Fruit fly (Drosophila melanogaster) whole organism, embryonic: ENCODE results near the gene CG4576.

Experiments
- Abd-B ChIP-seq: fragments of 200-800 bp; sonication (Bioruptor generic); optimal IDR thresholded peaks from 2 replicates; lab custom pipeline; 2018; ENCODE audit warnings: missing biosample characterization, mild to moderate bottlenecking, missing genetic modification characterization, moderate library complexity
- Awh ChIP-seq: fragments of 200-800 bp; sonication (Bioruptor generic); IDR thresholded peaks from 2 replicates; pipeline ENCODE4, ENCODE4 v1.3.6; 2022; ENCODE audit warnings: missing biosample characterization, missing genetic modification characterization
- B-H1 ChIP-seq: fragments of 200-800 bp; sonication (Bioruptor generic); IDR thresholded peaks from 3 replicates; pipeline ENCODE4 v1.3.6; 2022; ENCODE audit warnings: missing biosample characterization, missing genetic modification characterization
- CG10431 ChIP-seq: fragments of 200-800 bp; sonication (Bioruptor generic); optimal IDR thresholded peaks from 3 replicates; lab custom pipeline; 2018; ENCODE audit warnings: missing biosample characterization, mild to moderate bottlenecking, missing genetic modification characterization
- CG11560 ChIP-seq: fragments of 200-800 bp; sonication (Bioruptor generic); IDR thresholded peaks from 3 replicates; pipeline ENCODE4 v1.3.6; 2022; ENCODE audit warnings: missing biosample characterization, missing genetic modification characterization
- CG14965 ChIP-seq: fragments of 200-800 bp; sonication (Bioruptor generic); optimal IDR thresholded peaks from 2 replicates; lab custom pipeline; 2016; ENCODE audit warnings: missing biosample characterization, missing genetic modification characterization, borderline replicate concordance
- CG16779 ChIP-seq: fragments of 200-800 bp; sonication (Bioruptor generic); IDR thresholded peaks from 2 replicates; pipeline ENCODE4 v1.3.6; 2022; ENCODE audit warnings: missing biosample characterization, missing genetic modification characterization
- CG31365 ChIP-seq: fragments of 200-800 bp; sonication (Bioruptor generic); optimal IDR thresholded peaks from 2 replicates; lab custom pipeline; 2018; ENCODE audit warnings: missing biosample characterization, mild to moderate bottlenecking, missing genetic modification characterization
- CG32532 ChIP-seq: fragments of 200-800 bp; sonication (Bioruptor generic); IDR thresholded peaks from 2 replicates; pipeline ENCODE4 v1.3.6; 2022; ENCODE audit warnings: missing biosample characterization, missing genetic modification characterization
- CG3281 ChIP-seq: fragments of 200-800 bp; sonication (Bioruptor generic); optimal IDR thresholded peaks from 3 replicates; lab custom pipeline; 2017; ENCODE audit warnings: missing biosample characterization, mild to moderate bottlenecking, missing genetic modification characterization
- CG6689 ChIP-seq: fragments of 200-800 bp; sonication (Bioruptor generic); IDR thresholded peaks from 2 replicates; pipeline ENCODE4 v1.3.6; 2022; ENCODE audit warnings: missing biosample characterization, missing genetic modification characterization
- CG6791 ChIP-seq: fragments of 200-800 bp; sonication (Bioruptor generic); IDR thresholded peaks from 3 replicates; pipeline ENCODE4 v1.3.6; 2022; ENCODE audit warnings: missing biosample characterization, missing genetic modification characterization; ENCODE audit not compliant: partially characterized antibody
- CG8478 ChIP-seq: fragments of >200 bp; optimal IDR thresholded peaks from 2 replicates; lab custom pipeline; 2018
- Doc2 ChIP-seq: fragments of 200-800 bp; sonication (Bioruptor generic); IDR thresholded peaks from 2 replicates; pipeline ENCODE4 v1.3.6; 2022; ENCODE audit warnings: missing biosample characterization, missing genetic modification characterization
- Doc3 ChIP-seq: fragments of 200-800 bp; sonication (Bioruptor generic); IDR thresholded peaks from 3 replicates; pipeline ENCODE4 v1.3.6; 2022; ENCODE audit warnings: missing biosample characterization, missing genetic modification characterization; ENCODE audit not compliant: partially characterized antibody
- Eip74EF ChIP-seq, 2 experiments: fragments of 200-800 bp in 1 of 2; fragments of >200 bp in 1 of 2; sonication (Bioruptor generic) in 1 of 2; optimal IDR thresholded peaks; 2 replicates each; lab custom pipeline; 2017 to 2019; ENCODE audit warnings: missing biosample characterization in 2 of 2, missing genetic modification characterization in 2 of 2, mild to moderate bottlenecking in 1 of 2, moderate library complexity in 1 of 2
- GATAe ChIP-seq: fragments of 200-800 bp; sonication (Bioruptor generic); conservative IDR thresholded peaks from 2 replicates; pipeline ENCODE4 v1.3.6; 2022; ENCODE audit warnings: missing biosample characterization, missing genetic modification characterization
- HHEX ChIP-seq: fragments of 200-800 bp; sonication (Bioruptor generic); optimal IDR thresholded peaks from 3 replicates; lab custom pipeline; 2017; ENCODE audit warnings: missing biosample characterization, mild to moderate bottlenecking, missing genetic modification characterization, missing genetic modification reagents
- Hey ChIP-seq: fragments of 200-800 bp; sonication (Bioruptor generic); optimal IDR thresholded peaks from 3 replicates; lab custom pipeline; 2018; ENCODE audit warnings: missing biosample characterization, mild to moderate bottlenecking, missing genetic modification characterization
- Lim3 ChIP-seq: fragments of 200-800 bp; sonication (Bioruptor generic); IDR thresholded peaks from 2 replicates; pipeline ENCODE4 v1.3.6; 2022; ENCODE audit warnings: missing biosample characterization, missing genetic modification characterization
- Rx ChIP-seq: fragments of 200-800 bp; sonication (Bioruptor generic); IDR thresholded peaks from 2 replicates; pipeline ENCODE4 v1.3.6; 2022; ENCODE audit warnings: missing biosample characterization, missing genetic modification characterization
- Sox100B ChIP-seq: fragments of 200-800 bp; sonication (Bioruptor generic); optimal IDR thresholded peaks from 3 replicates; lab custom pipeline; 2018; ENCODE audit warnings: missing biosample characterization, mild to moderate bottlenecking, missing genetic modification characterization
- Sox102F ChIP-seq: fragments of 200-800 bp; sonication (Bioruptor generic); optimal IDR thresholded peaks from 2 replicates; lab custom pipeline; 2018; ENCODE audit warnings: missing biosample characterization, mild to moderate bottlenecking, missing genetic modification characterization, moderate library complexity
- TFAM ChIP-seq: fragments of 200-800 bp; sonication (Bioruptor generic); optimal IDR thresholded peaks from 2 replicates; lab custom pipeline; 2017; ENCODE audit warnings: missing biosample characterization, missing genetic modification characterization, inconsistent platforms
- ap ChIP-seq: fragments of 200-800 bp; sonication (Bioruptor generic); IDR thresholded peaks from 2 replicates; pipeline ENCODE4 v1.3.6; 2022; ENCODE audit warnings: missing biosample characterization, missing genetic modification characterization
- ato ChIP-seq: fragments of 200-800 bp; sonication (Bioruptor generic); IDR thresholded peaks from 2 replicates; pipeline ENCODE4 v1.3.6; 2022; ENCODE audit warnings: missing biosample characterization, missing genetic modification characterization; ENCODE audit not compliant: partially characterized antibody
- bbx ChIP-seq: fragments of 200-800 bp; sonication (Bioruptor generic); IDR thresholded peaks from 2 replicates; pipeline ENCODE4 v1.3.6; 2022; ENCODE audit warnings: missing biosample characterization, missing genetic modification characterization; ENCODE audit not compliant: partially characterized antibody
- br ChIP-seq: fragments of >200 bp; optimal IDR thresholded peaks from 2 replicates; lab custom pipeline; 2017
- chif ChIP-seq, 2 experiments: fragments of 200-800 bp; sonication (Bioruptor generic); optimal IDR thresholded peaks; 3 replicates each; lab custom pipeline; 2016; ENCODE audit warnings: missing biosample characterization in 2 of 2, missing genetic modification characterization in 2 of 2
- da ChIP-seq: fragments of 200-800 bp; sonication (Bioruptor generic); optimal IDR thresholded peaks from 2 replicates; lab custom pipeline; 2016; ENCODE audit warnings: missing biosample characterization, missing genetic modification characterization
- dati ChIP-seq: fragments of 200-800 bp; sonication (Bioruptor generic); IDR thresholded peaks from 2 replicates; pipeline ENCODE4 v1.3.6; 2022; ENCODE audit warnings: missing biosample characterization, missing genetic modification characterization
- dpn ChIP-seq, 2 experiments: fragments of 200-800 bp; sonication (Bioruptor generic); optimal IDR thresholded peaks; 3 replicates each; lab custom pipeline; 2016; ENCODE audit warnings: missing biosample characterization in 2 of 2, missing genetic modification characterization in 2 of 2
- gfzf ChIP-seq: fragments of 200-800 bp; sonication (Bioruptor generic); optimal IDR thresholded peaks from 2 replicates; lab custom pipeline; 2016; ENCODE audit warnings: missing biosample characterization, mild to moderate bottlenecking, missing genetic modification characterization, moderate library complexity
- ind ChIP-seq: fragments of 200-800 bp; sonication (Bioruptor generic); optimal IDR thresholded peaks from 3 replicates; lab custom pipeline; 2016; ENCODE audit warnings: missing biosample characterization, missing genetic modification characterization
- knrl ChIP-seq: fragments of 200-800 bp; sonication (Bioruptor generic); IDR thresholded peaks from 3 replicates; pipeline ENCODE4 v1.3.6; 2022; ENCODE audit warnings: missing biosample characterization, missing genetic modification characterization; ENCODE audit not compliant: partially characterized antibody
- lbe ChIP-seq: fragments of 200-800 bp; sonication (Bioruptor generic); optimal IDR thresholded peaks from 2 replicates; lab custom pipeline; 2016; ENCODE audit warnings: missing biosample characterization, mild to moderate bottlenecking, missing genetic modification characterization
- oc ChIP-seq: fragments of 200-800 bp; sonication (Bioruptor generic); optimal IDR thresholded peaks from 2 replicates; lab custom pipeline; 2018; ENCODE audit warnings: missing biosample characterization, mild to moderate bottlenecking, missing genetic modification characterization, moderate library complexity
- odd ChIP-seq: fragments of 200-800 bp; sonication (Bioruptor generic); optimal IDR thresholded peaks from 2 replicates; lab custom pipeline; 2017; ENCODE audit warnings: missing biosample characterization, mild to moderate bottlenecking, missing genetic modification characterization
- otp ChIP-seq: fragments of 200-800 bp; sonication (Bioruptor generic); IDR thresholded peaks from 3 replicates; pipeline ENCODE4, ENCODE4 v1.3.6; 2022; ENCODE audit warnings: missing biosample characterization, missing genetic modification characterization
- p53 ChIP-seq: fragments of 200-800 bp; sonication (Bioruptor generic); optimal IDR thresholded peaks from 2 replicates; lab custom pipeline; 2016; ENCODE audit warnings: missing biosample characterization, missing genetic modification characterization
- row ChIP-seq: fragments of 200-800 bp; sonication (Bioruptor generic); IDR thresholded peaks from 3 replicates; pipeline ENCODE4 v1.3.6; 2022; ENCODE audit warnings: missing biosample characterization, missing genetic modification characterization
- sd ChIP-seq: fragments of 200-800 bp; sonication (Bioruptor generic); optimal IDR thresholded peaks from 3 replicates; lab custom pipeline; 2018; ENCODE audit warnings: missing biosample characterization, mild to moderate bottlenecking, missing genetic modification characterization, moderate library complexity
- seq ChIP-seq: fragments of 200-800 bp; sonication (Bioruptor generic); IDR thresholded peaks from 2 replicates; pipeline ENCODE4 v1.3.6; 2022; ENCODE audit warnings: missing biosample characterization, missing genetic modification characterization
- sim ChIP-seq: fragments of 200-800 bp; sonication (Bioruptor generic); IDR thresholded peaks from 2 replicates; pipeline ENCODE4 v1.3.6; 2022; ENCODE audit warnings: missing biosample characterization, missing genetic modification characterization
- slou ChIP-seq: fragments of 200-800 bp; sonication (Bioruptor generic); optimal IDR thresholded peaks from 3 replicates; lab custom pipeline; 2016; ENCODE audit warnings: missing biosample characterization, missing genetic modification characterization
- slp2 ChIP-seq: fragments of 200-800 bp; sonication (Bioruptor generic); optimal IDR thresholded peaks from 2 replicates; lab custom pipeline; 2016; ENCODE audit warnings: missing biosample characterization, missing genetic modification characterization
- sna ChIP-seq: fragments of 200-800 bp; sonication (Bioruptor generic); IDR thresholded peaks from 2 replicates; pipeline ENCODE4 v1.3.6; 2022; ENCODE audit warnings: missing biosample characterization, missing genetic modification characterization; ENCODE audit not compliant: partially characterized antibody
- so ChIP-seq: fragments of 200-800 bp; sonication (Bioruptor generic); IDR thresholded peaks from 3 replicates; pipeline ENCODE4 v1.3.6; 2022; ENCODE audit warnings: missing biosample characterization, missing genetic modification characterization
- stc ChIP-seq: fragments of 200-800 bp; sonication (Bioruptor generic); IDR thresholded peaks from 2 replicates; pipeline ENCODE4 v1.3.6; 2022; ENCODE audit warnings: missing biosample characterization, missing genetic modification characterization
- ttk ChIP-seq: fragments of 200-800 bp; sonication (Bioruptor generic); IDR thresholded peaks from 2 replicates; pipeline ENCODE4 v2.1.2; 2022; ENCODE audit warnings: missing biosample characterization, missing genetic modification characterization
- tx ChIP-seq: fragments of 200-800 bp; sonication (Bioruptor generic); optimal IDR thresholded peaks from 2 replicates; lab custom pipeline; 2016; ENCODE audit warnings: missing biosample characterization, missing genetic modification characterization

CG4576 gene

DNA sequence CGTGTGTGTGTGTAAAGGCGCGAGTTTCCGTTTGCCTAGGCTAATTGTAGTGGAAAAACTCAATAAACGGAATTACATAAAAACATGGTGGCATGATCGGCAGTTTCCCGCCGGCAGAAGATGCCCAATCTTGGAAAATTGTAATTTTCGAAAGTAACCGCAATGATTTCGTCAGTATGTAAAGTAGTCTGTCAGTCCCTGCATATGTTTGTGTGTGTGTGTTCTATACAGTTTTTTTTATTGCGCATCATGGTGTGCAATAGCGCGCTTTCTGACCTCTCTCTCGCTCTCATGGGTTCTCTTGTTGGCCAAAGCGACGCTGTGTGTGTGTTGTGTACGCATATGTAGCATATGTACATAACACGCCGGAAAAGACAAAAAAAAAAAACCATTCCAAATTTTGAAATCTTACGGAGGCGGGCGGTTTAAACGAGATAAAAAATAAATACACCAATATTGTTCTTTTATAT is 31.3 kb upstream of the CG4576 start (continued):
- TF ChIP-seq Lim3 (GFP tag; lab: Robert Waterston, UW) = no peak
- no peak for TF ChIP-seq ap (GFP tag; lab: Robert Waterston, UW)
- no peak for TF ChIP-seq Rx
- TF ChIP-seq tx (GFP tag; lab: Kevin White, UChicago) = no peak
- TF ChIP-seq sim (GFP tag; lab: Robert Waterston, UW) = no peak
- no peak for TF ChIP-seq sd (tag; lab: Kevin White, UChicago)
- TF ChIP-seq lbe (GFP tag; lab: Kevin White, UChicago) = peak; percentile 30
- no peak for TF ChIP-seq CG31365 (tag; lab: Kevin White, UChicago)
- TF ChIP-seq Sox102F = no peak
- TF ChIP-seq Hey (tag; lab: Kevin White, UChicago) = peak; percentile 24
- no peak for TF ChIP-seq so (GFP tag; lab: Robert Waterston, UW)
- TF ChIP-seq slp2 (GFP tag; lab: Kevin White, UChicago) = peak; percentile 12
- TF ChIP-seq ttk (GFP tag; lab: Robert Waterston, UW) = no peak
- peak; percentile 15 for TF ChIP-seq p53
- peak; percentile 22 for TF ChIP-seq da (GFP tag; lab: Kevin White, UChicago)
- TF ChIP-seq Doc2 (GFP tag; lab: Robert Waterston, UW) = no peak
- TF ChIP-seq CG16779 = no peak
- peak in 1 of 2 experiments; percentile 16 for TF ChIP-seq dpn (GFP tag; optimal IDR thresholded peaks at IDR 0.05; lab: Kevin White, UChicago)
- no peak for TF ChIP-seq sna (GFP tag; lab: Robert Waterston, UW)
- TF ChIP-seq row (GFP tag; lab: Robert Waterston, UW) = 0 out of 3 replicates have a peak, but pooled peaks have one; percentile 10
- no peak for TF ChIP-seq dati
- peak; percentile 98 for TF ChIP-seq CG8478 (lab: Kevin White, UChicago)
- peak; percentile 19; the same call in 1 of the 2 replicates for TF ChIP-seq stc (GFP tag; lab: Robert Waterston, UW)
- TF ChIP-seq gfzf (GFP tag; lab: Kevin White, UChicago) = no peak
- peak; percentile 49 for TF ChIP-seq HHEX (GFP tag; lab: Kevin White, UChicago)
- peak; percentile 26; the same call in 1 of the 3 replicates for TF ChIP-seq B-H1 (GFP tag; lab: Robert Waterston, UW)
- peak; percentile 65 for TF ChIP-seq CG10431 (GFP tag; lab: Kevin White, UChicago)
- TF ChIP-seq oc = no peak
- no peak for TF ChIP-seq knrl
- no peak for TF ChIP-seq CG11560
- peak in 1 of 2 experiments; percentile 92 for TF ChIP-seq Eip74EF (GFP tag; optimal IDR thresholded peaks at IDR 0.05; lab: Kevin White, UChicago)
- TF ChIP-seq seq (GFP tag; lab: Robert Waterston, UW) = peak; percentile 40; the same call in 1 of the 2 replicates
- peak; percentile 49 for TF ChIP-seq CG3281
- no peak for TF ChIP-seq ato
- TF ChIP-seq otp = no peak
- TF ChIP-seq TFAM (GFP tag; lab: Kevin White, UChicago) = no peak
- TF ChIP-seq bbx (GFP tag; lab: Robert Waterston, UW) = no peak
- no peak for TF ChIP-seq slou (GFP tag; lab: Kevin White, UChicago)
- no peak for TF ChIP-seq GATAe
- TF ChIP-seq Sox100B (GFP tag; lab: Kevin White, UChicago) = no peak
- no peak for TF ChIP-seq CG32532 (GFP tag; lab: Robert Waterston, UW)
- TF ChIP-seq odd (GFP tag; lab: Kevin White, UChicago) = no peak
- no peak for TF ChIP-seq CG14965
- no peak for TF ChIP-seq ind
- TF ChIP-seq CG6689 (GFP tag; lab: Robert Waterston, UW) = peak; percentile 17; the same call in 1 of the 2 replicates
- no peak for TF ChIP-seq br
- no peak for TF ChIP-seq Doc3
- TF ChIP-seq chif (GFP tag; optimal IDR thresholded peaks at IDR 0.05; lab: Kevin White, UChicago) = peak; percentile 12 to 21
- peak; percentile 5 for TF ChIP-seq Abd-B
- no peak for TF ChIP-seq CG6791 (GFP tag; lab: Robert Waterston, UW)
- peak; percentile 74 for TF ChIP-seq Awh (GFP tag; lab: Robert Waterston, UW)
